Worm (Caenorhabditis elegans): Measurements from ENCODE around the gene pfut-1.

ce11 chrX:3159542-3159941 lies 6.1 kb upstream of the pfut-1 start, which contains the start of gene gcc-1:
- no peak for TF ChIP-seq F23B12.7 (tag; optimal IDR thresholded peaks at IDR 0.05; ENCODE audit: insufficient read depth)
- no peak for TF ChIP-seq lir-1 (GFP tag; conservative IDR thresholded peaks at IDR 0.05)
- TF ChIP-seq tbp1 (GFP tag; optimal IDR thresholded peaks at IDR 0.05), result no peak
- TF ChIP-seq let-607 (tag; optimal IDR thresholded peaks at IDR 0.05), result no peak

All from whole organism, young adult.